Worm (Caenorhabditis elegans): ENCODE results near the gene sax-7.
A peak's percentile ranks its signal among the peaks of the same experiment; 100 is the strongest.

Gene sax-7

DNA sequence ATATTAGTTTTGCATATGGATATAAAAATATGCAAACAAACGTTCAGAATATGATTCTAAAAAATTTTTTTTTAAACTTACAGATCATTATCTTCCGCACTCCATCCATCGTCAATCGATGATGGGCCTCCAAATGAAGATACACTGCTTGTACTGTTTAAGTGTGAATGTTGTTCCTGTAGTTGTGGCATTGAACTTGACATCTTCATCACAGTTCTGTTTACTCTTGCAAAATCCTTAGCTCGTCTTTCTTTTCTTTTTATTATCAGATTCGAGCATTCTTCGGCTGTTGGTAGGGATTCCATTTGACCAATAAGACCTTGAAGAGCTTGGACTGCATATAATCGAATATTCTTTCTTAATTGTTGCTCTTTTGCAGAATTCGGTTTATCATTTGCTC lies 42.6 kb downstream of the sax-7 start:
- TF ChIP-seq unc-62 (GFP tag; optimal IDR thresholded peaks at IDR 0.05 in 1 of 2) (peak in 1 of 2 experiments; percentile 94), unc-62 (tag; optimal IDR thresholded peaks at IDR 0.05) (no peak), lin-13 (GFP tag; optimal IDR thresholded peaks at IDR 0.05) (no peak)

- TF ChIP-seq lin-1 (GFP tag; IDR thresholded peaks at IDR 0.05) = no peak
- TF ChIP-seq dpl-1 (GFP tag; optimal IDR thresholded peaks at IDR 0.05) = no peak
- TF ChIP-seq nhr-6 (tag; optimal IDR thresholded peaks at IDR 0.05) = no peak
- no peak for TF ChIP-seq ceh-62 (tag; optimal IDR thresholded peaks at IDR 0.05)
- no peak for TF ChIP-seq skn-1 (tag; optimal IDR thresholded peaks at IDR 0.05)
- no peak for TF ChIP-seq lim-7 (GFP tag; IDR thresholded peaks at IDR 0.05)
- TF ChIP-seq snpc-4 (tag; optimal IDR thresholded peaks at IDR 0.05) = no peak
- no peak for TF ChIP-seq unc-130 (GFP tag; optimal IDR thresholded peaks at IDR 0.05)
- no peak for TF ChIP-seq aha-1 (tag)
- TF ChIP-seq nhr-41 (GFP tag; IDR thresholded peaks at IDR 0.05) = no peak
- no peak for TF ChIP-seq set-16 (GFP tag; IDR thresholded peaks at IDR 0.05)
- no peak for TF ChIP-seq F44E2.7 (GFP tag; IDR thresholded peaks at IDR 0.05)
- no peak for TF ChIP-seq ztf-7 (tag; optimal IDR thresholded peaks at IDR 0.05)
- TF ChIP-seq ceh-28 (tag; optimal IDR thresholded peaks at IDR 0.05) = no peak
- TF ChIP-seq unc-62 (GFP tag; optimal IDR thresholded peaks at IDR 0.05 in 1 of 2) = no peak
- TF ChIP-seq unc-62 (tag; optimal IDR thresholded peaks at IDR 0.05) = no peak
- TF ChIP-seq saeg-2 (GFP tag; IDR thresholded peaks at IDR 0.05) = no peak
Measured at ce11 chrIV:8107502-8107901, 45.0 kb downstream of the sax-7 start, which contains the start of gene rabs-5. rabs-5 (minus strand) TSS chrIV:8107602.

DNA sequence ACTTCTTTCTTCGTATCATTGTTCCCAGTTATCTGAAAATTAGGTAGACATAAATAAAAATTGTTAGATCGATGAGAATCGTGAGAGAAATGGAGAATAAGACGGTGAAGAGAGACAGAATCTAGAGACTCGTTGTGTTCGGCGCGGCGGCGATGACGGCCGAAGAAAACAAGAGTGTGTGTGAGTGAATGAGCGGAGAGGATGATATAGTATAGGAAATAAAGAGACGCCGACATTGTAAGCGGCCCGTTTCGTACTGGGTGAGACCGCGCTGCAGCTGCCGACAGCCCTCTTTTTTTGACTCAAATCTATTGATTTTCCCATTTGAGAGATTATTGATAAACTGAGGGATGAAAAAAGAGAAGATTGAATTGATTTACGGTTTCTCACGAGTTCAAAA lies 49.7 kb downstream of the sax-7 start, which contains the start of gene Y42H9AR.4:
Gene Y42H9AR.4 (minus strand): TSS at position 32 of the 400 bp plus-strand sequence.
- TF ChIP-seq F26F4.8 (GFP tag; conservative IDR thresholded peaks at IDR 0.05) (no peak), mxl-2 (GFP tag; conservative IDR thresholded peaks at IDR 0.05) (no peak), nhr-77 (tag; optimal IDR thresholded peaks at IDR 0.05) (peak; percentile 3), madf-9 (GFP tag; conservative IDR thresholded peaks at IDR 0.05) (0 out of 2 replicates have a peak, but pooled peaks have one; percentile 8), ceh-20 (GFP tag; IDR thresholded peaks at IDR 0.05) (no peak), nhr-237 (tag; optimal IDR thresholded peaks at IDR 0.05) (no peak), mep-1 (tag; optimal IDR thresholded peaks at IDR 0.05) (peak; percentile 43), hlh-11 (tag; optimal IDR thresholded peaks at IDR 0.05) (peak; percentile 70), ZK337.2 (GFP tag; IDR thresholded peaks at IDR 0.05) (no peak), Y5F2A.4 (GFP tag; optimal IDR thresholded peaks at IDR 0.05) (no peak), ceh-28 (tag; optimal IDR thresholded peaks at IDR 0.05) (no peak), lin-38 (GFP tag; IDR thresholded peaks at IDR 0.05) (peak; percentile 23; the same call in 1 of the 2 replicates), nhr-48 (tag; optimal IDR thresholded peaks at IDR 0.05) (peak; percentile 45), pha-4 (GFP tag; IDR thresholded peaks at IDR 0.05) (no peak), pha-4 (tag; optimal IDR thresholded peaks at IDR 0.05) (no peak), ceh-62 (tag; optimal IDR thresholded peaks at IDR 0.05) (no peak), vab-7 (GFP tag; IDR thresholded peaks at IDR 0.05) (no peak), gei-8 (GFP tag; optimal IDR thresholded peaks at IDR 0.05) (no peak), lsy-2 (tag; optimal IDR thresholded peaks at IDR 0.05) (peak in 1 of 2 experiments; percentile 45), nhr-42 (GFP tag; IDR thresholded peaks at IDR 0.05) (no peak), dve-1 (tag; optimal IDR thresholded peaks at IDR 0.05; ENCODE audit: insufficient read depth) (peak; percentile 34), hlh-30 (tag; optimal IDR thresholded peaks at IDR 0.05; ENCODE audit: insufficient read depth) (peak; percentile 9), tra-1 (GFP tag; IDR thresholded peaks at IDR 0.05) (no peak), aha-1 (tag) (no peak), fkh-10 (GFP tag; optimal IDR thresholded peaks at IDR 0.05) (no peak), Y105C5A.15 (GFP tag; IDR thresholded peaks at IDR 0.05) (no peak), ztf-11 (tag; optimal IDR thresholded peaks at IDR 0.05) (no peak), nhr-76 (tag; optimal IDR thresholded peaks at IDR 0.05) (no peak), hmg-1.1 (GFP tag; IDR thresholded peaks at IDR 0.05) (peak; percentile 60; the same call in 1 of the 2 replicates), nhr-41 (GFP tag; IDR thresholded peaks at IDR 0.05) (no peak), madf-5 (GFP tag; IDR thresholded peaks at IDR 0.05) (no peak), ctbp-1 (GFP tag; IDR thresholded peaks at IDR 0.05) (peak; percentile 33; the same call in 1 of the 2 replicates), zag-1 (tag; optimal IDR thresholded peaks at IDR 0.05) (no peak), nhr-6 (tag; optimal IDR thresholded peaks at IDR 0.05) (peak; percentile 5), unc-39 (tag; optimal IDR thresholded peaks at IDR 0.05) (no peak), mes-2 (tag; optimal IDR thresholded peaks at IDR 0.05; ENCODE audit: poor library complexity, severe bottlenecking) (peak; percentile 59)
